Worm (Caenorhabditis elegans): ENCODE measurements around the gene phf-33.

The phf-33 gene

ce11 chrX:13317532-13317931 is 38.8 kb upstream of the phf-33 start:
- TF ChIP-seq ceh-36 (tag; optimal IDR thresholded peaks at IDR 0.05): no peak
- no peak for TF ChIP-seq sea-1 (GFP tag; conservative IDR thresholded peaks at IDR 0.05)
- no peak for TF ChIP-seq aly-1 (tag; optimal IDR thresholded peaks at IDR 0.05)
- no peak for TF ChIP-seq hnd-1 (tag; optimal IDR thresholded peaks at IDR 0.05)
- no peak for TF ChIP-seq tbx-11 (GFP tag; IDR thresholded peaks at IDR 0.05)
- TF ChIP-seq ceh-13 (GFP tag; optimal IDR thresholded peaks at IDR 0.05): no peak
- TF ChIP-seq F13C5.2 (tag; optimal IDR thresholded peaks at IDR 0.05): no peak

DNA sequence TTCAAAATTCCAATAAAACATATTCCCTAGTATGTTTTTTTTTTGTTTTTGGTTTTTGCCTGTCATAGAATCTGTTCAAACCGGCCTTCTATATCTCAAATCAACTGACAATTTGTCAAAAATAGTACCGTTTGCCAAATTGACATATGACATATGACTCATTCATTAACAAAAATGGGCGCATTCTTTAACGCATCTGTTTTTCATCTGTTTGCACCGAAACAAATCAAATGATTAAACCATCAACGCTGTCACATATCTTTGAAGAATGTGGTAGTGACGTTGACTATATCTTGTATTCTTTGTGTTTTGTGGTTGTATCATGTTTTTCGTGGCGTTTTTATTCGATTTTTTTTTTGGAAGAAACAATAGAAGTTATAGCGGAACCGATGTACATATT is 36.3 kb upstream of the phf-33 start:
- no peak for TF ChIP-seq B0310.2 (tag; optimal IDR thresholded peaks at IDR 0.05)
- TF ChIP-seq flt-1 (GFP tag; IDR thresholded peaks at IDR 0.05): no peak
- TF ChIP-seq tbx-37 (GFP tag; conservative IDR thresholded peaks at IDR 0.05): no peak
- no peak for TF ChIP-seq tbx-11 (GFP tag; IDR thresholded peaks at IDR 0.05)
- no peak for TF ChIP-seq tra-4 (tag; optimal IDR thresholded peaks at IDR 0.05)
- TF ChIP-seq ceh-36 (tag; optimal IDR thresholded peaks at IDR 0.05): no peak

DNA sequence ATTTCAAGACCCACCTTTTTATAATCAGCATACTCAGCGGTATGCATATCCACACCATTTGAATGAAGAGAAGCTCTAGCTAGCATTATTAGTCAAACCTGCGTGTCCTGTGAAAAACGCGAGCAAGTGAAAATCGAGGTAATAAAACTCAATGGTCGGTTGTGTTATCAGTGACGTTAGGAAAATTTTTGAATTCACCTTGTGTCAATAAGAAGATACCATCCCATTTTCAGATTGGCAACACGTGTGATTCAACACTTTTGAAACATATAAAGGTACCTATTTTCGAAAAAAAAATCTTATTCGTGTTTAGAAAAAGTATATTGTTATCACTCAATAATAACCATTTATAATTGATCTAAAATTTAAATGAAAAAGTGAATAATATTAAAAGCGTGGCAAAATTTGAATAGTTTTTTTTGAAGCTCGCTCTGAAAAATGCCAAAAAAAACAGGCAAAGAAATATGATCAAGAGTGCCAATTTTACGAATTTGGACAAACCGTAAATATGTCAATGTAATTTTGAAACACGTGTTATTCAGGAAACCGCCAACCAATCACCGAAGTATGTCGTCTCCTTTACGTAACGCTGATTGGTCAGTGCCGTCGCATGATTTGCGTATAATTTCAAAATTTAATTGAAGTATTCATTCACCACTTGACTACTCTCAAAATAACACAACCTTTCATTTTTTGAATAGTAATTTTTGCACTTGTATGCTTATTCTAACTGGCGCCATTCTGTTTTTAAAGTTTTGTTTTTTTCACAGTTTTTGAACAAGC is 33.1 kb upstream of the phf-33 start, which contains the start of gene F46G10.1:
F46G10.1 (minus strand) TSS at position 115 of the 783 bp plus-strand sequence.
- TF ChIP-seq ama-1 (optimal IDR thresholded peaks at IDR 0.05) (no peak), ets-7 (tag; optimal IDR thresholded peaks at IDR 0.05) (no peak), ceh-36 (tag; optimal IDR thresholded peaks at IDR 0.05) (no peak), flt-1 (GFP tag; IDR thresholded peaks at IDR 0.05) (no peak), tbx-11 (GFP tag; IDR thresholded peaks at IDR 0.05) (no peak), tra-4 (tag; optimal IDR thresholded peaks at IDR 0.05) (no peak), ceh-13 (GFP tag; optimal IDR thresholded peaks at IDR 0.05) (no peak), B0310.2 (tag; optimal IDR thresholded peaks at IDR 0.05) (no peak), scrt-1 (GFP tag; IDR thresholded peaks at IDR 0.05) (no peak)

- no peak for TF ChIP-seq flt-1 (GFP tag; IDR thresholded peaks at IDR 0.05)
- TF ChIP-seq ets-7 (tag; optimal IDR thresholded peaks at IDR 0.05): no peak
- TF ChIP-seq sea-1 (GFP tag; conservative IDR thresholded peaks at IDR 0.05): no peak
- no peak for TF ChIP-seq hmg-4 (GFP tag; optimal IDR thresholded peaks at IDR 0.05)
Measured at ce11 chrX:13310763-13311162, 32.0 kb upstream of the phf-33 start.

ce11 chrX:13308745-13309144 is 30.0 kb upstream of the phf-33 start, which contains the start of gene srxa-8:
Gene srxa-8 (minus strand): TSS chrX:13308845.
- TF ChIP-seq tbx-37 (GFP tag; conservative IDR thresholded peaks at IDR 0.05): no peak
- TF ChIP-seq tra-4 (tag; optimal IDR thresholded peaks at IDR 0.05): no peak
- no peak for TF ChIP-seq tbx-11 (GFP tag; IDR thresholded peaks at IDR 0.05)
- TF ChIP-seq sea-1 (GFP tag; conservative IDR thresholded peaks at IDR 0.05): no peak
- no peak for TF ChIP-seq B0310.2 (tag; optimal IDR thresholded peaks at IDR 0.05)
- no peak for TF ChIP-seq hmg-4 (GFP tag; optimal IDR thresholded peaks at IDR 0.05)
- no peak for TF ChIP-seq hmbx-1 (tag; optimal IDR thresholded peaks at IDR 0.05)
- no peak for TF ChIP-seq F13C5.2 (tag; optimal IDR thresholded peaks at IDR 0.05)
- no peak for TF ChIP-seq scrt-1 (GFP tag; IDR thresholded peaks at IDR 0.05)
- no peak for TF ChIP-seq aly-1 (tag; optimal IDR thresholded peaks at IDR 0.05)
- TF ChIP-seq hnd-1 (tag; optimal IDR thresholded peaks at IDR 0.05): no peak
- TF ChIP-seq pes-1 (GFP tag; IDR thresholded peaks at IDR 0.05): no peak
- TF ChIP-seq flt-1 (GFP tag; IDR thresholded peaks at IDR 0.05): no peak
- no peak for TF ChIP-seq ama-1 (optimal IDR thresholded peaks at IDR 0.05)
- TF ChIP-seq ceh-13 (GFP tag; optimal IDR thresholded peaks at IDR 0.05): no peak
- no peak for TF ChIP-seq ceh-36 (tag; optimal IDR thresholded peaks at IDR 0.05)
- no peak for TF ChIP-seq ets-7 (tag; optimal IDR thresholded peaks at IDR 0.05)

ce11 chrX:13307852-13308251 is 29.1 kb upstream of the phf-33 start:
- TF ChIP-seq sea-1 (GFP tag; conservative IDR thresholded peaks at IDR 0.05) (no peak), pes-1 (GFP tag; IDR thresholded peaks at IDR 0.05) (0 out of 2 replicates have a peak, but pooled peaks have one; percentile 21)

DNA sequence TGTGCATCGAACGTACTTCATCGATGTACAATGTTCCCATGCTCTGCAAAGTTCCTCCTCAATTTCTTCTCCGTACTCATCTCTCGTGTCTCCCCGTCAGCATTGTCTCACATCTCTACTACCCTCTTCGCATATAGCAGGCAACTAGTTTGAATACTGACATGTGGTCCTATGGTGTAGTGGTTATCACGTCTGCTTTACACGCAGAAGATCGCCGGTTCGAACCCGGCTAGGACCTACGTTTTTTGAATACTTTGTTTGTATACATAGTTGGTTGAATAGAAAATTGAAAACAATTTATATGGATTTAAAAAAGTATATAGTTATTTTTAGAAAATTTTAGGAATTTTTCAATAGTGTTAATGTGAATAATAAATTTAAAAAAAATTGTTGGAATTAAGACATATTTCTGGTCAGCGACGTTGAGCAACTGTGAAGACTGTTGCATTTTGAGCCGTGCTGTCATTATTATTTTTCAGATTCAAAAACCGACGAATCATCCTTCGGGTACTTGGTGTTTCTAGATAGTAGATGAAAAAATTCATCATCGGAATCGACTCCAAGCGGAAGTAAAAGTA is 28.2 kb upstream of the phf-33 start:
- TF ChIP-seq tbx-11 (GFP tag; IDR thresholded peaks at IDR 0.05) (peak; percentile 97), tra-4 (tag; optimal IDR thresholded peaks at IDR 0.05) (peak; percentile 90), sea-1 (GFP tag; conservative IDR thresholded peaks at IDR 0.05) (peak; percentile 93), B0310.2 (tag; optimal IDR thresholded peaks at IDR 0.05) (peak; percentile 80), ceh-36 (tag; optimal IDR thresholded peaks at IDR 0.05) (peak; percentile 94), ets-7 (tag; optimal IDR thresholded peaks at IDR 0.05) (peak; percentile 73), flt-1 (GFP tag; IDR thresholded peaks at IDR 0.05) (peak; percentile 95), hmbx-1 (tag; optimal IDR thresholded peaks at IDR 0.05) (peak; percentile 86), F13C5.2 (tag; optimal IDR thresholded peaks at IDR 0.05) (peak; percentile 94), ceh-13 (GFP tag; optimal IDR thresholded peaks at IDR 0.05) (peak; percentile 92), pes-1 (GFP tag; IDR thresholded peaks at IDR 0.05) (peak; percentile 95), ama-1 (optimal IDR thresholded peaks at IDR 0.05) (no peak), scrt-1 (GFP tag; IDR thresholded peaks at IDR 0.05) (peak; percentile 95), hnd-1 (tag; optimal IDR thresholded peaks at IDR 0.05) (peak; percentile 89), aly-1 (tag; optimal IDR thresholded peaks at IDR 0.05) (peak; percentile 85), tbx-37 (GFP tag; conservative IDR thresholded peaks at IDR 0.05) (peak; percentile 95), hmg-4 (GFP tag; optimal IDR thresholded peaks at IDR 0.05) (no peak)

- TF ChIP-seq scrt-1 (GFP tag; IDR thresholded peaks at IDR 0.05) (no peak), ama-1 (optimal IDR thresholded peaks at IDR 0.05) (no peak), ets-7 (tag; optimal IDR thresholded peaks at IDR 0.05) (no peak), hmg-4 (GFP tag; optimal IDR thresholded peaks at IDR 0.05) (no peak), ceh-36 (tag; optimal IDR thresholded peaks at IDR 0.05) (no peak), hmbx-1 (tag; optimal IDR thresholded peaks at IDR 0.05) (no peak), hnd-1 (tag; optimal IDR thresholded peaks at IDR 0.05) (no peak), pes-1 (GFP tag; IDR thresholded peaks at IDR 0.05) (no peak), ceh-13 (GFP tag; optimal IDR thresholded peaks at IDR 0.05) (no peak)
Measured at ce11 chrX:13305779-13306178, 27.0 kb upstream of the phf-33 start, which contains the start of gene srd-43. Gene srd-43 (minus strand): TSS chrX:13305844.
